Worm (Caenorhabditis elegans) whole organism, late embryonic: ENCODE measurements around the gene F46B6.12.

Source experiments
- ama-1 ChIP-seq: fragments of 150-350 bp; optimal IDR thresholded peaks from 2 replicates; lab custom pipeline; 2014
- ceh-2 ChIP-seq: sonication (generic microtip); optimal IDR thresholded peaks from 2 replicates; lab custom pipeline; 2016; ENCODE audit warnings: missing genotype, missing genetic modification characterization, missing compliant biosample characterization
- fkh-10 ChIP-seq: fragments of 150-350 bp; optimal IDR thresholded peaks from 2 replicates; lab custom pipeline; 2014; ENCODE audit warnings: missing biosample characterization, missing genetic modification reagents, missing genetic modification characterization
- hlh-30 ChIP-seq: sonication (generic microtip); optimal IDR thresholded peaks from 2 replicates; lab custom pipeline; 2017; ENCODE audit warnings: antibody characterized with exemption, missing genetic modification characterization, missing compliant biosample characterization; ENCODE audit not compliant: insufficient read depth
- nfya-1 ChIP-seq: sonication (generic microtip); optimal IDR thresholded peaks from 2 replicates; lab custom pipeline; 2017; ENCODE audit warnings: missing genetic modification characterization, mild to moderate bottlenecking, missing compliant biosample characterization, antibody characterized with exemption, moderate library complexity
- nhr-11 ChIP-seq: fragments of 150-350 bp; optimal IDR thresholded peaks from 2 replicates; lab custom pipeline; 2014; ENCODE audit warnings: missing biosample characterization, missing genetic modification characterization
- pag-3 ChIP-seq: sonication (generic microtip); optimal IDR thresholded peaks from 2 replicates; lab custom pipeline; 2016; ENCODE audit warnings: missing compliant biosample characterization, missing genetic modification characterization, borderline replicate concordance
- pha-4 ChIP-seq: fragments of 150-350 bp; optimal IDR thresholded peaks from 2 replicates; lab custom pipeline; 2018; ENCODE audit warnings: missing biosample characterization, missing genetic modification reagents, missing genetic modification characterization
- rnt-1 ChIP-seq: sonication (generic microtip); optimal IDR thresholded peaks from 2 replicates; lab custom pipeline; 2016; ENCODE audit warnings: missing genetic modification characterization, missing compliant biosample characterization
- unc-86 ChIP-seq: sonication (generic microtip); optimal IDR thresholded peaks from 2 replicates; lab custom pipeline; 2016; ENCODE audit warnings: missing genetic modification characterization, missing compliant biosample characterization

ce11 chrV:9767941-9768340 lies 7.7 kb downstream of the F46B6.12 start:
- TF ChIP-seq ceh-2 (no peak), nfya-1 (tag; lab: Kevin White, UChicago) (no peak), hlh-30 (no peak), unc-86 (tag; lab: Kevin White, UChicago) (no peak), nhr-11 (tag; lab: Kevin White, UChicago) (no peak), ama-1 (no peak), pha-4 (no peak), rnt-1 (tag; lab: Kevin White, UChicago) (no peak), fkh-10 (GFP tag; lab: Kevin White, UChicago) (no peak), pag-3 (tag; lab: Kevin White, UChicago) (no peak)
